Worm (Caenorhabditis elegans) whole organism, L4 larva: ENCODE data around the gene C34C12.8.

Experiments used
- aly-2 ChIP-seq: sonication (generic microtip); optimal IDR thresholded peaks from 2 replicates; lab custom pipeline; 2018; ENCODE audit warnings: missing biosample characterization, missing genetic modification characterization
- lin-39 ChIP-seq: fragments of 150-350 bp; optimal IDR thresholded peaks from 2 replicates; lab custom pipeline; 2014; ENCODE audit warnings: missing biosample characterization, missing genetic modification reagents, missing genetic modification characterization

DNA sequence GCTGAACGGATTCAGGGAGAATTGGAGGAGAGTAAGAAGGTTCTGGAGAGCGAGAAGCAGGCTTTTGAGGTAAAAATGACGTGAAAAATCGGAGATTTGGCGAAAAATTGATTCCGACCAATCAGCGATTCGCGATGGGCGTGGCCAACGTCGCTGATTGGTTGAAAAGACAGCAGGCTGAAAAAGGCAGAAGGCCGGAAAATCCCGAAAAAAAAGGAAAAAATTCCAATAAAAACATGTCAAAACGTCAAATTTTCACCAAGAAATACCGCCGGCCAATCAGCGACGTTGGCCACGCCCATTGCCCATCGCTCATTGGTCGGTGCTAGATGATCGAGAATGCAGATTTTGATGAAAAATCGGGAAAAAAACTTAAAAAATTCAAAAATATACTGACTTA lies 42.8 kb upstream of the C34C12.8 start:
- no peak for TF ChIP-seq aly-2
- no peak for TF ChIP-seq lin-39 (tag; lab: Kevin White, UChicago)
